Fruit fly (Drosophila melanogaster) ovary, adult (tissue): ENCODE results near the gene msl-3.

ENCODE experiments used
- CG17801 ChIP-seq: fragments of 200-800 bp; optimal IDR thresholded peaks from 2 replicates; lab custom pipeline; 2019; ENCODE audit warnings: missing biosample characterization, mild to moderate bottlenecking, missing genetic modification characterization, moderate library complexity; ENCODE audit not compliant: partially characterized antibody

The msl-3 gene

DNA sequence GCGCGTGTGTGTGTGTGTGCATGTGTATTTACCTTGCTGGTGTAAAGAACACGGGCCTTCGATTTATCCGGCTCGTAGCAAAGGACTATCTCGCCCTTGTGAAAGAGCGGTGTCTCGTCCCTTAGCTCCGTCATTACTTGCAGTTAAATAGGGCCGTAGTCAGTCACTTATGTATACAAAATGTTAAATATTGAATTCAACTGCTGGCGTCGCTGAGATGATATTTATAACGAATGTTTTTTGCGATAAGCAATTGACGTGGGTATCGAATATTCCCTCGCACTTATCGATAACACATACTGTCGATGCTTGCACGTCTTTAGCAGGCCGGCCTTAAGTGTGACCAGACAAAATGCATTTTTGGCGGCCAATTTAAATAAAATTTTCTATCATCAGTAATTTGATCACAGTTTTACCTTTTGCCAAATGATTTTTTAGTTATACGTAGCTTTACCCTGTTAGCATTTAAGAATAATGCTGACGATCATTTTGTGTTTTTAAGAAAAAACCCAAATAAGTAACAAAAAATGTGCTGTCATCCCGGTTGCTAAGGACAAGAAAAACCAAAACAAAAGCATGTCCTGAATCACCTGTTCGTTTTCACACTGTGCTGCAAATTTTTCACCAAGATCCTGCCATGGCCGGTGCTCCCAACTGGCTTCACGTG is at the start of gene msl-3, which contains the start of gene BBS1:
Gene msl-3 (minus strand): TSS at position 245 of the 667 bp plus-strand sequence.
Gene BBS1 (plus strand): TSS at position 617 of the 667 bp plus-strand sequence.
- TF ChIP-seq CG17801: no peak

DNA sequence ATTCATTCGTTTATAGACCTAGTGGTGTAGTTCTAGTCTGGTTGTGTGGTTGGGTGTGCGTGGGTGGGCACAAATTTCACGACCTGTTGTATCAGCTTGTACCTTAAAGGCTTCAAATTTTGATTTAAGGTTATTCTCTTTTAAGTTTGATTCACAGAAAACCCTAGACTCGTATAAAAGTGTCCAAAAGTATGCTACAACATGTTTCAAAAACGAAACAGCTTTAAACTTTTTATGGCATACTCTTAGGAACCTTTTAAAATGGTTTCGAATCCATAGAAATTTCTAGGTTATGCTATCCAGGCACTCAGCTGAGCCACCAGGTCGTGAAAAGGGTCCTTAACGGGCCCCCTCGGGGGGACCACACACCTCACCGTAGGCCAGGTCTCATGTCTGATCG is 36.6 kb upstream of the msl-3 start:
- no peak for TF ChIP-seq CG17801

DNA sequence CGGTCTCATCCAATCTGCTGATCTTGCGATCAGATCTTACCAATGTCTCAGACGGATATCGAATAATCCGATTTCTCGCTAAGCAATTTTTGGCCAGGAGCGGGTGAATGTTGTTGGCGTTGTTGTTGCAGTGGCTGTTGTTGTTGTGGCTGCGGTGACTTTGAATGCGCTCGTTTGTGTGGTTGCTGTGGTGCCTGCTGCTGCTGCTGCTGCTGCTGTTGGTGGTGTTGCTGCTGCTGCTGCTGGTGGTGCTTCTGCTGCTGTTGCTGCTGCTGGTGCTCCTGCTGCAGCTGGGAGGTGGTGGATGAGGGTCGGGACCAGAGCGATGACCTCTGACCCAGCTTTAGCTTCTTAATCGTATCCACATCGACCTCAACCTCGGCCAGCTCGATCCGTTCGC is 36.0 kb upstream of the msl-3 start:
- no peak for TF ChIP-seq CG17801

DNA sequence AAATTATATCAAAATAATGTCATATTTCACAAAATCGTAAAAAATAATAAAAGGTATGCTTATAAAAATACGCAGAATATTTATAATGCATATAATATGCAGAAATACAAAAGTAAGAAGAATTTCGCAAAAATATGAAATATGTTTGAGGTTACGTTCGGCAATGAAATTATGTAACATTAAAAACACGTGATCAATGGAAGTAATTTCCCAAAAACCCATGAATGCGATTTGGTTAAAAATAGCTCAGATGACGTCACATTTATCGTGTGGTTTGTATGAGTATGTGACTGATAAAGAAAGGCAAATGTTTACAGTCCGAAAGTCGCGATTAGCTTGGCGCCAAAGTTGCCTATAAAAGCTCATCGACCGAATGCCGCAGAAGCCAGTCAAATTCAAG is 32.4 kb upstream of the msl-3 start, which contains the start of gene CG8620:
Gene CG8620 (plus strand): TSS at position 387 of the 400 bp plus-strand sequence.
- TF ChIP-seq CG17801: no peak

DNA sequence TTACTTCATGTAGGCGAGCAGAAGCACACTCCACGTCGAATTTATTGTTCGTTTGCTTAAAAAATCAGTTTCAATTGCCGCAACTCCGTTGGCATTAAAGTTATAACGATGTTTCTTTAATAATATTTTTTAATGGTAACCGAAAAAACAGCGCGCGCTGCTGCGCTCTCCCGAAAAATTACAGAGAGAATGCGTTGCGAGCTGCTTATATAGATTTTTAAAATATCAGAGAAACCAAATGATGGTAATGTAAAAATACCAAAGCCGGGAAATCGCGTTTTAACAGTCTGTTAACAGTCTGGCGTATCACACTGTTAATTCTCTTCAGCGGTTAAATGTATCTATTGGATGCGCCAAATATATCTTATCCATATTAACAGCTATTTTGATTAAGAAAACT is 31.6 kb upstream of the msl-3 start, which contains the start of gene corn:
Gene corn (minus strand): TSS at position 184 of the 400 bp plus-strand sequence.
- no peak for TF ChIP-seq CG17801

DNA sequence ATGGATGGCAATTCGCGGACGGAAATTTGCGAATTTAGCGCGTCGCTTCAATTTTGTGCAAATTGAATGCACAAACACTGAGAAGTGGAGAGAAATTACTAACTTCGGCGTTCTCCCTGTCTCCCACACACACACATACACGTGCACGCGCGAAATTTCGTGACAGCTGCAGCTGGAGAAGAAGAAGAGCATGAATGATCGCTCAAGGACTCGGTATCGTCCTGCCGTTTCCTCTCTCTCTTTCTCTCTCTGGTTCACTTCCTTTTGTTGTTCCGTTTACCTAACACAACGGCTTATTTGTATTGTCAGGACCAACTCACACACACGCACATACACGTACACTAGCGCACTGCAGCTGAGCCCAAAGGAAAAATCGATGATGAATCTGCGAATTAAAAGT is 30.9 kb upstream of the msl-3 start:
- no peak for TF ChIP-seq CG17801

DNA sequence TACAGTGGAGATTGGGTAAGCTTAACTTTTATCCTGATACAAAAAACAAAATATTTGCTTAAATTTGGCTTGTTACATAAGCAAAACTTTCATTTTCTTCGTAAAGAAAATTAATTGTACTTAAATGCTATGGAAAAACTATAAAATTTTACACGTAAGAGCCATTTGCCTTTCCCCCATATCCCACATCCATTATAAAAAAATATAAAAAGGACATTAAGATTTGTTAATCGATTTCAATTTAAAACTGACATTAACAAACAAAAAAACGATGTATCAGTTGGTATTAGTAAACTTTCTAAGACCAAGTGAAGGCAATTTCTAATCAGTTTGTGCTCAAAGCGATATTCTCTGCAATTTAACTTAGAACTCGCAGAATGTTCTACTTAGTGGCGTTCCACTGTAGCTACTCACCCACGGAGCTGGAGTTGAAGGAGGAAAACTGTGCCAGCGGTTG is 30.2 kb upstream of the msl-3 start:
- no peak for TF ChIP-seq CG17801

DNA sequence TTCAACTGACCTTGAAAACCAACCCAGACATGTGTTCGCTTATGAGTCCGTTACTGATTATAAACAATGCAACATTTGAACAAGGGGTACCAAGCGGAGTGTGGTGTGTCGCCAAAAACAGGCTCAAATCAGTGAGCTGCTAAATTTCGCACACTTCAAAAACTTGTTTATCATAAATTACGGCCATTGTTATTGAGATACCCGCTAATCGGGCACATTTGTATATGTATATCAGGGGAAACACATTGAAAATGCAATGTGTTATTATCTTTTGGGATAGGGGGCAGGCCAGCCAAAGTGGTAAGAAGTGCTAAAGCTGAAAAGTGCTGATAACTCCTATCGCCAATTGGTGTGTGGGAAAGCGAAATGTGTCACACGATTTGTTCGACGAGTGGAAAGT is 28.9 kb upstream of the msl-3 start:
- TF ChIP-seq CG17801: no peak

DNA sequence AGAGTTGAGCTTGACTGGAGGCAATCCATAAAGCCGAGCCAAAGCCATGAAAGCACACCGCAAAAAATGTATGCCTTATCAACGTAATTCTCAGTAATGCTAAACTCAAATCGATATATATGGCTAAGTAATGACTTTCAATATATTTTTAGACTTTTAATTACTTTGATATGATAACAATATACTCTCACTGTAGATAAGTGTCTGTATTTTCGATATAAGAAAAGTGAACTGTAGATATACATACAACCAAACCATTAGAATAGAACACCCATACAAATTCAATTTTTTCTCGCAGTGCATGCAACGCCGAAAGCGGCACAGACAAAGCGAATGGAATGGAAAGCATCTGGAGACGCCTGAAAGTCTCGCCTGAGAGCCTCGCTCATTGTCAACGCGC is 28.3 kb upstream of the msl-3 start:
- no peak for TF ChIP-seq CG17801

DNA sequence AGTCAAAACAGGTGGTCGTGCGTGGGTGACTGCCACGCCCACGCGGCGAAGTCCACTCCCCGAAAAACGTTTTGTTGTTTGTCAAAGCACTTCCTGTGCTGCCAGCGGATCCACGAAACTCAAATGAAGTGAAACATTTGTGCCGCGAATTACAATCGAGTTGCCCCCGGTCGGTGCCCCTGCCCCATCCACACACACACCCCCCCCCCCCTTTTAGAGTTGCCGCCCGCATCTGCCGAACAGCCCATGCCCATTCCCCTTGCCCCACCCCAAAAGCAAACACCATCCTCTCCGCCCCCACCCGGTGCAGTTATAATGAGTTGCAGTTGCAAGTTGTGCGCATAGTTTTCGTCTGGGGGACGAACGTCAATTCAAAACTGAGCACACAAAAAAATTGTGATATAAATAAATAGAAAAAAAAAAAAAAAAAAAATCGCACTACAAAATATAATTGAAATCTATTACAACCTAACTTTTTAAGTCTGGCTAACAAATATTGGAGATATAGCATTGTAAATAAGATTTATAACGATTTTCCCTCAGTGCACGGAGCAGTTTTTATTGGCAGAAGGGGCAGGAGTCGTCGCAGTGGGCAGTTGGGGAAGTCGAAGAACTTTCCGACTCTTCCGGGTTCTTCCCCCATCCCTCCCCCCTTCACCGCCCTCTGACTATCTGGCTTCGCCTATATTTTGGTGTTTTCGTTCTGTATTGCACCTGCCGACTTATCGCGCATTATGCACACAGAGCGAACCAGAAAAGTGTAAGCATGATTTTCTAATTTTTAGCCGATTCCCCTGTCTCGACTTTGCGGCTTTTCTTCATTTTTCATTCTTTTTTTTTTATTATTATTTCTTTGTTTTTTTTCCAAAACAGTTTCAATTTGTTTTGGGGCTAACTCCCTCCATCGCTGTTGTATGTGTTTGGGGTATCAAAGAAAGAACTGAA is 26.5 kb upstream of the msl-3 start:
- TF ChIP-seq CG17801: no peak

DNA sequence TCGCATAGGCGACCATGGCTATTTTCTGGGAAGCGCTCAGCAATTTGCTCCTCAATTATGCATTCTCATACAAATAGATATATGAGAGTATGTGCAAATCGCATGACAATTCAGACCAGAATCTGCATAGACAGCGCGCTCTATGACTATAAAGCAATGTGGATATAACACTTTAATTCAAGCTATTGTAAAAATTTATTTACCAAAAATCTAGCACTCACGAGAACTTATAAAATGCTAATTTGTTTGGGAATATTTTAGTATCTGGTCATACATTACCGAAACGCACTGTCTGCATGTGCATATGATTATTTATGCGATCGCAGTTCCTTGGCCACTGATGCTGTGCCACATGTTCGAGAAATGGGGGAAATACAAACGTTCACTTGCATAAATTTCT is 25.5 kb upstream of the msl-3 start:
- no peak for TF ChIP-seq CG17801

DNA sequence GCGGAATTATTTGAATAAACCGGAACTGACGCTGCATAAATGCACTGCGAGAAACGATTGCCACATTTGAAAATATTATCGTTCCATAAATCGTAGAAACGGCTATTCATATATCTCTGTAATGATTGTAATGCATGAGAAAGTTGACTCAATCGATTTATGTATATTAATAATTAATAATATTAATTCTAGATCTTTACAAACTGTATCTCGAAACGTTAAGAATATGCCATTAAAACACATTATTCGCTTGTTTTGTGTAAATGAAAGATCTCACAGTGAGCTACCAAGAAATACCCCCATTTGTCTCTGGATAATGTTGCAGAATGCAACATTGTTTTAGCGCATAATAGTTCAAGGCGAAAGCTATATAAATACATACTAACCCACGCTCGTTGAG is 24.5 kb upstream of the msl-3 start:
- no peak for TF ChIP-seq CG17801

DNA sequence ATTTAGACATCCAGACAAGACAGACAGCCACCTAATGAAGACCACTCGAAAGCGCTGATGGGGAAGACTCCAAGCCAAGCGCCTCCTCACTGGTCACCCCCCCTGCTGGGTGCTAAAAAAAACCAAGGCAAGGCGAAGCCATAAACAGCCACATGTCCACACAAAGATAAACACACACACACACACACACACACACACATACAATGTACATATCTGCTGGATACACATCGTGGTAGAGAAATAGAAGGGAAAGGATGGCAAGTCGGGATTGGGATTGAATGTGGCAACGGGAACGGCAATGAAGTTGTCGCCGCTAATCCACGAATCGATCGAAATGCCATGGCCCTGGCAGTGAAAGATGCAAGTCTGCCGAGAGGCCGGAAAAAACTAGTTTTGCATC is 24.1 kb upstream of the msl-3 start:
- no peak for TF ChIP-seq CG17801

DNA sequence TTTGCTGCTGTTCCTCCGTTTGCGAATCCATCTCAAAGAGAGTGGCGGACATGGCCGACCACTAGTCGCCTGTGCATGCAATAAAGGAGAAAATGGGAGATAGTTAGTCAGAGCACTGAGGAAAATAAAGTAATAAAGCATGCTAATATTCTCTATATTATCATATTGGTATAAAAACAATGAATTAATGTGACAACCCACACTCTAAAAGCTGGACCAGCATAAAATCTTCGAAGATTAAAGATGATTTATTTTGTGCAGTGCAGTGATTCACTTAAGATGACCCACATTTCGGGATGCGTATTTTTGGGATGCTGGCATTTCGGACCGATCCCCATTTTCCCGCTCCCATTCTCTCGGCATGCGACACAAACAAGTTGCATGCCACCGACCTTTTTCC is 22.5 kb upstream of the msl-3 start:
- no peak for TF ChIP-seq CG17801

DNA sequence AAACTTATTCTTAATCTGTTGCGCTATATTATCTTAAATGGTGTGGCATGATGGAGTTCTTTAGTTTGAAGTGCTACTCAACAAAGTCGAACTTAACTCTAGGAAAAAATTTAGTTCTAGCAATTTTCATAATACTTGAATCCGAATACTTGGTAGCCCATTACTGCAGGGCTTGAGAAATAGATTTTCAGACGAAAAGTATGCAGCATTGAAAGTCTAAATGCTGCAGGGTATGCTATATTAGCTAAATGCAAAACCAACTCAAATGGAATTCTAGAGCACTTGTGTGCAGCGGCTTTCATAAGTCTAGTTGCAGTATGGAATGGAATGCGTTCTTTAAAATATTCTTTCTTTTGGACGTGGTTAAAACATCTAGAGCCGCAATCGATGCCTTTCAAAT is 17.9 kb upstream of the msl-3 start:
- no peak for TF ChIP-seq CG17801

DNA sequence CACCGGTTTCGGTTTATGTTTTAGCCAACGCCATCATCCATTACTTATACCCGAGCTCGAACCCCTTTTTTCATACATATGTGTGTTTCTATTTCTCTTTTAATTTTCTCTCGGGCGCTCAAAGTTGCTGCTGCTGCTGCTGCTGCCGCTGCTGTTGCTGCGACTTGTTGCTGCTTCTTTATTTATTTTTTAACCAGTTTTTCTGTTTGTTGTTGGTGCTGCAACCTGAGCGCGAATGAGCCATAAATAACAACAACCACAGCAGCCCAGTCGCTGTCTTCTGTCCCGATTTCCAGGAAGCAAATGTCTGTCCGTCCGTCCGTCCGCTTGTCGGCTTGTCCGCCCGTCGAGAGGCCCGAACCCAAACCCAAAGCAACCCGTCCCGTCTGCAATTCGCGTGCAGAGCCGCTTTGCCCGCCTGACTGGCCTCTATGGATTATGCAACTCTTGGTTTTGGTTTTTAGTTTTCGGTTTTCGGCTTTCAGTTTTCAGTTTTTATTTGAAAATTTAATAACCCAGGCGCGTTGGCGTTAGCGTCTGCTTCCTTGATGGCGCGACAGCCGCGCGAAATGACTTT is 12.4 kb upstream of the msl-3 start:
- TF ChIP-seq CG17801: no peak

DNA sequence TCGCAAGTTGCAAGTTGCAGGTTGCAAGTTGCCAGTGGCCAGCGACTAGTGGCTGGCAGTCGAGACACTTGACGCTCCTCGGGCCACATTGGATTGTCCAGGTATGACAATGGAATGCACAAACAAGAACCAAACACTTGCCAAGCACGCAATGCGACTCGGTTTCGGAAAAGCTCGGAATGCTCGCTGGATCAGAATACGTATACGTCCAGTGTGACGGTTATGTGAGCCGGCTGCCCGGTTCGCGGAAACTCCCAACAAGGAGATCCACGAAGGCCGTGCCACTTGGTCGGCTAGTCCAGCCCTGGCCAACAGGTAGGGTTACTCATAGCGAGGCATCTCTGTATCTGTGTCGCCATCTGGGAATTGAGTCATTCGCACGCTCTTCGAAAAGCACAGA is 11.3 kb upstream of the msl-3 start:
- no peak for TF ChIP-seq CG17801
